Fruit fly (Drosophila melanogaster) whole organism: Measurements from ENCODE around the gene Papss.

Experiments used
- CG8478 ChIP-seq: fragments of >200 bp; optimal IDR thresholded peaks from 2 replicates; lab custom pipeline; 2018; ENCODE audit warnings: inconsistent platforms
- Dll ChIP-seq: fragments of >200 bp; optimal IDR thresholded peaks from 2 replicates; lab custom pipeline; 2017
- EcR ChIP-seq, 2 experiments: fragments of >200 bp; optimal IDR thresholded peaks; 2 replicates each; lab custom pipeline; 2017; ENCODE audit warnings: missing biosample characterization in 2 of 2, missing genetic modification characterization in 2 of 2, missing genetic modification reagents in 2 of 2
- pan ChIP-seq: fragments of >200 bp; optimal IDR thresholded peaks from 2 replicates; lab custom pipeline; 2017
- psq ChIP-seq: fragments of >200 bp; optimal IDR thresholded peaks from 2 replicates; lab custom pipeline; 2017
- usp ChIP-seq: fragments of >200 bp; optimal IDR thresholded peaks from 2 replicates; lab custom pipeline; 2017; ENCODE audit warnings: missing biosample characterization, missing genetic modification characterization, mixed read lengths

Gene Papss

DNA sequence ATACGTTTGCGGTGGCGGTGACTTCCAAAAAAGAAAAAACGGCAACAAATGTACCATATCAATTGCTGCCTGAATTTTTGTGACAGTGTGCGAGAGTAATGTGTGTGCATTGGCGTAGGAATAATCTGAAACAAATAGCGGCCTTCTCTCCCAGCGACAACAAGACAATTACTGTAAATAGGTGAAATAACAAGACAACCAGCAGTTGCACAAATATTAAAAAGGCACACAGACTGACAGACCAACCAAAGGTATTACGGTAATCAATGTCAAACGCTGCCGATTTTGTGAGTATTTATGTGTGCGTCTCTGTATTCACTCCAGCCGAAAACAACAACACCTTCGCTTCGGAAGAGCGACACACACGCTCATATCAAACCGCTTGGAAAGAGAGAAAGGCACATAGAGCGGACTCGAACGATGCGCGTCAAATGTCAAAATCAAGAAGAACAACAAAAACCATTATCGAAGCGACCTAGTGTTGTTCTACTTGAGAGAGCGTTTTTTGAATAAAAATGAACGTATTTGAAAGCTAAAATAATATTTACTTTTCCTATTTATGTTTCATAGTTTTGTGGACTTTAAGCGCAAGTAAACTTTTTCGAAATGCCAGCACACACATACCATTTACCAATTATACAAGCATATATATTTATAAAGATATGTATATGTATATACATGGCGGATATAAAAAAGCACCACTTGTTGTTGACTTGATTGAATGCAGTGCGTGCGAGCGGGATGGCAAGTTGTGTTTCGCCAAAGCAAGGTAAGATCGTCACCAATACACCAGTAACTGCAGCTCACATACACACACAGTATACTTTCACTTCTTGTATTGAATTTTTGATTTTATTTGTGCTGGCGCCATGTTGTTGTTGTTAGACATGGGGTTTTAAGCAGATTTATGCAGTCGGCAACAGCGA lies 62.0 kb downstream of the Papss start:
- TF ChIP-seq CG8478 (lab: Kevin White, UChicago) (peak; percentile 37), usp (GFP tag; lab: Kevin White, UChicago) (no peak), psq (lab: Kevin White, UChicago) (no peak)

DNA sequence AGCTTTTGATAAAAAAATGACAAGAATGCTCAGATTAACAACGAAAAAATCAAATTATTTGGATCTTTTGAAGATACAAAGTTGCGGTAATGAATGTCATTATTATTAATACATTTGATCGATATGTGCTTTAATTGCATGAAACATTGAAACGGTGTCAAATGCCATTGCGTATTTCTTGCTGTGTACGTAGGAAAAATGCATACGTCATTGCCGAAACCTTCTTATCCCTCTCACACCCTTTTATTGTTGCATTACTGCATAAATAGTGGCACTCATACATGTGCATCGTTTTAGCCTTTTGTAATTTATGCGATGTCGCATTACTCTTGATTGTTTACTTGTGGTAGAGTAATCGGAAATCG lies 62.6 kb downstream of the Papss start:
- no peak for TF ChIP-seq EcR (GFP tag; optimal IDR thresholded peaks at IDR 0.05; lab: Kevin White, UChicago)

DNA sequence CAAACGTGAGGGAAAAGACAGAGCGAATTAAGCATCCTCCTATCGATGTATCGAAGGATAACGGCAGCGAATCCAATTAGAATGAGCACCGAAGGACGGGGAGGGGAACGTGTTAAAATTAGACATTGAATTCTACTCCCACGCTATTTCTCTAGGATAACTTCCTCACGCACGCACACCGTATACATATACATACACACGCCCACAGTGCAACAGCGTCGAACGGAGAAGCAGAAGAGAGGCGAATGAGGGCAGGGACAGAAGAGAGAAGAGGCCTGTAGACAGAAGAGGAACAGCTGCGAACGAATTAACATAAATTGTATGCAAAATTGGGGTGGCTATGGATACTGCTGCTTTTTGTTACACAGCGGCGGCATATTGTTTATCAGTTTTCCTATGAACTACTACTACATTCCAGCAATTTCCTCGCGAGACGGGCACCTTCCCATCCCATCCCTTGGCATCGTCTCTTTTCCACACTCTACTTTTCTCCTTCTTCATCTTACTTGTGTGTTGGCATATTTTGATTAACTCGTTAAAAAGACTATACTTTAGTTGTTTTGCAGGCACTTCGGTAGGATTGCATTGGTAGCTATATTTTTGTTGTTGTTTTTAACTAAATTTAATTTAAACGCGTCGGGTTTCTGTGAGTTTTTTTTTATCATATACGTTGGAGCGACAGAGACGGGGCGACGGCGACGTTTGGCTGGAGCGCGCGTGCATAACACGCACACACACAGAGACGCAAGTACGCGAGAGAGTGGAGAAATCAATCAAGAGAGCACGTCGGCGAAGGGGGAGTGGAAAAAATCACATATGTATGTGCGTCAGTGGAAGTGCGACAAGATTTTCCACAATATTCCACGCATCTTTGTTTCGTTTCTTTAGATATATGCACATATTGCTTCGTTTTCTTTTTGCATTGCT lies 63.4 kb downstream of the Papss start:
- TF ChIP-seq psq (lab: Kevin White, UChicago) (no peak), usp (GFP tag; lab: Kevin White, UChicago) (no peak), EcR (GFP tag; optimal IDR thresholded peaks at IDR 0.05; lab: Kevin White, UChicago) (no peak), Dll (lab: Kevin White, UChicago) (no peak), CG8478 (lab: Kevin White, UChicago) (no peak), pan (lab: Kevin White, UChicago) (no peak)

DNA sequence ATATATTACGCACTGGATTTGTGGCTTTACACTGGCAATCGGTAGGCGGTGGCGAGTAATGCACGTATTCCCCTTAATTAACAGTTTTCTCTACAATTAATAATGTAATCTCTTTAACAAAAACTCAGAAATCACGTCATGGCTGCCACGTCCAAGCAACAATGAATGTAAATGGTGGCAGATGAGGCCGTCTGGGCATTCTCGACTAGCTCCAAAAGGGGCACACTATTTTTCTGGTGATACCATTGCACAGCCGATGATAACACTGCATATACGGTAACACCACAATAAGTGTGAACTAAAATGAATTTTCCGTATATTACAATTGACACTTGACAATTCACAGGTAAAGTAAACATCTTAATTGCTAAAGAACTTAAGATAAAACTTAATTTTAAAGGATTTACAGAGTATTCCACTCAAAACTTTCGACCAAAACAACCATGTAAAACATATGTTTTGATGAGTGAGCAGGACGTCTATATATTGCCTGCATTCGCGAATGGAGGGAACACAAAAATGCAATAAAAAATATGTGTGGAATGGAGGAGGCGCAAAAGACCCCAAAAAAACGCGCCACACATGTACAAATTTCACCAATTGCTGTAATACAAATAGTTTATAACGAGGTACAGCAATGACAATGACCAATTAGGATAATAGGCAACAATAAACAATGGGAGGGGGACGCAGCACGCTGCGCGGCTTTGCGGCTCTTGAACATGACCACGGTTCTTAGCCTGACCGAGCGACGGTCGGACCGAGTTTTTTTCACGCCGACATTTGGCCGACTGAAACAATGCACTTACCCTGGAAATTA lies 64.4 kb downstream of the Papss start:
- no peak for TF ChIP-seq Dll (lab: Kevin White, UChicago)
- no peak for TF ChIP-seq EcR (GFP tag; optimal IDR thresholded peaks at IDR 0.05; lab: Kevin White, UChicago)
- TF ChIP-seq pan (lab: Kevin White, UChicago): no peak
- TF ChIP-seq usp (GFP tag; lab: Kevin White, UChicago): no peak
- TF ChIP-seq CG8478 (lab: Kevin White, UChicago): no peak
- no peak for TF ChIP-seq psq (lab: Kevin White, UChicago)

DNA sequence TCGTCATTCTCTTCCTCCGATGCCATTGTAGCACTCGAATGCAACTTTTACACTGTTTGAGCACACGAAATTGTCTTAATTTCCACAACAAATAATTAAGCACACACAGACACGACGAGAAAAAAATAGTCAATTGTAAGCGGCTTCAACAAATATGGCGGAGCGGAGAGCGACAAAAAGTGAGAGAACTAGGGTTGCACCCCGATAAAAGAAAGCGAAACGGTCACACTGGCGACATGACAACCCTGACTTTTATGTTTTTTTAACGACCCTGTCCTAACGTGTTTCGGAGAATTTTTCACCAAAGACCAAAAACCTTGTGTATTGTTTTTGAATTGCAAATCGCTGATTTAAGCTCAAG lies 64.9 kb downstream of the Papss start, which contains the start of the genes Mi-2 and Prp3:
Gene Mi-2 (minus strand): TSS at position 162 of the 361 bp plus-strand sequence.
Gene Prp3 (plus strand): TSS at position 247 of the 361 bp plus-strand sequence.
- TF ChIP-seq psq (lab: Kevin White, UChicago) (no peak), EcR (GFP tag; optimal IDR thresholded peaks at IDR 0.05; lab: Kevin White, UChicago) (no peak), Dll (lab: Kevin White, UChicago) (no peak), usp (GFP tag; lab: Kevin White, UChicago) (no peak), pan (lab: Kevin White, UChicago) (no peak), CG8478 (lab: Kevin White, UChicago) (no peak)
